Fruit fly (Drosophila melanogaster) whole organism, wandering third instar larva: ENCODE measurements around the gene Srlp.

Experiments
- Hr78 ChIP-seq: fragments of >200 bp; optimal IDR thresholded peaks from 2 replicates; lab custom pipeline; 2017; ENCODE audit warnings: missing biosample characterization, missing genetic modification characterization
- Jra ChIP-seq: sonication (Bioruptor generic); optimal IDR thresholded peaks from 2 replicates; lab custom pipeline; 2016; ENCODE audit warnings: missing biosample characterization, missing genetic modification characterization
- Myc ChIP-seq: fragments of >200 bp; optimal IDR thresholded peaks from 2 replicates; lab custom pipeline; 2017
- Rel ChIP-seq, 2 experiments: fragments of 200-800 bp; sonication (Bioruptor generic) in 1 of 2; optimal IDR thresholded peaks; 2 replicates in 1 of 2; 3 replicates in 1 of 2; lab custom pipeline; 2016 to 2019; ENCODE audit warnings: mild to moderate bottlenecking in 2 of 2, missing biosample characterization in 2 of 2, missing genetic modification characterization in 2 of 2, moderate library complexity in 1 of 2
- Sp1 ChIP-seq: fragments of 200-800 bp; sonication (Bioruptor generic); optimal IDR thresholded peaks from 3 replicates; lab custom pipeline; 2019; ENCODE audit warnings: missing biosample characterization, mild to moderate bottlenecking, missing genetic modification characterization, moderate library complexity
- dl ChIP-seq, 2 experiments: fragments of 175-275, 200-275 bp in 1 of 2; fragments of 200-275 bp in 1 of 2; sonication (Bioruptor generic); optimal IDR thresholded peaks; lab custom pipeline; 2018; ENCODE audit warnings: mild to moderate bottlenecking in 2 of 2, missing biosample characterization in 2 of 2, missing genetic modification characterization in 2 of 2, moderate library complexity in 2 of 2; ENCODE audit not compliant: partially characterized antibody in 2 of 2, insufficient read depth in 1 of 2
- ey ChIP-seq: fragments of 200-800 bp; sonication (Bioruptor generic); optimal IDR thresholded peaks from 2 replicates; lab custom pipeline; 2016; ENCODE audit warnings: missing biosample characterization, missing genetic modification characterization
- fru ChIP-seq: fragments of 200-800 bp; sonication (Bioruptor generic); optimal IDR thresholded peaks from 3 replicates; lab custom pipeline; 2016; ENCODE audit warnings: missing biosample characterization, mild to moderate bottlenecking, missing genetic modification characterization
- h ChIP-seq: fragments of 200-800 bp; sonication (Bioruptor generic); optimal IDR thresholded peaks from 3 replicates; lab custom pipeline; 2016; ENCODE audit warnings: missing biosample characterization, mild to moderate bottlenecking, missing genetic modification characterization
- lola ChIP-seq: fragments of >200 bp; optimal IDR thresholded peaks from 2 replicates; lab custom pipeline; 2017; ENCODE audit warnings: missing biosample characterization, missing genetic modification characterization
- pan ChIP-seq: fragments of >200 bp; optimal IDR thresholded peaks from 2 replicates; lab custom pipeline; 2017
- usp ChIP-seq: fragments of >200 bp; optimal IDR thresholded peaks from 2 replicates; lab custom pipeline; 2017; ENCODE audit warnings: missing biosample characterization, missing genetic modification characterization

dm6 chr3R:12423997-12424396, 9.9 kb upstream of the Srlp start:
- TF ChIP-seq dl (GFP tag; optimal IDR thresholded peaks at IDR 0.05; lab: Kevin White, UChicago; ENCODE audit: insufficient read depth in 1 of 2, partially characterized antibody in 2 of 2), result no peak
- TF ChIP-seq Jra (GFP tag; lab: Kevin White, UChicago), result no peak
- TF ChIP-seq Hr78 (GFP tag; lab: Kevin White, UChicago), result no peak
- no peak for TF ChIP-seq Rel (GFP tag; optimal IDR thresholded peaks at IDR 0.05; lab: Kevin White, UChicago)
- TF ChIP-seq Rel (tag; optimal IDR thresholded peaks at IDR 0.05; lab: Kevin White, UChicago), result no peak
- TF ChIP-seq ey (GFP tag; lab: Kevin White, UChicago), result no peak
- no peak for TF ChIP-seq fru
- TF ChIP-seq usp, result no peak
- no peak for TF ChIP-seq Sp1 (GFP tag; lab: Kevin White, UChicago)
- no peak for TF ChIP-seq pan
- TF ChIP-seq lola (GFP tag; lab: Kevin White, UChicago), result no peak
- no peak for TF ChIP-seq Myc (lab: Kevin White, UChicago)
- no peak for TF ChIP-seq h (GFP tag; lab: Kevin White, UChicago)
